Worm (Caenorhabditis elegans): ENCODE measurements around the gene H40L08.3.

H40L08.3 gene

DNA sequence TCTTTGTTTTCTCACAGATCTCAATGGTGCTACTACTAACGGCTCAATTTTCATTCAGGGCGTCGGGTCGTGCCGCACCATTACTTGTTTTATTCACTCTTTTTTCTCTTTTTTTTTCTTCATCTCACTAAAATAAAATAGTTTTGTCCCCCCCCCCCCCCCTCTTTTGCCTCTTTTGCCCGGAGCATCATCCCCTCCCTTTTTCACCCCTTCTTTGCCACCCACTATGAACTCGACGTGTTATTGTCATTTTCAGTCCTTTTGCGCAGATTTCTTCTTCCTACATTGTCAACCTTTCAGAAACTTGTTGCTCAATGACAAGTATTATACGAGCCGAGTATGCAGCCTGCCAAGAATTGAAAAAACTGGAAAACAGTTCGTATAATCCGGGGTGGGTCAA, 49.9 kb downstream of the H40L08.3 start, which contains the start of gene seb-3:
Gene seb-3, plus strand, starts transcription at position 301 of the 400 bp plus-strand sequence.
- TF ChIP-seq ceh-9 (tag; optimal IDR thresholded peaks at IDR 0.05) (no peak), fkh-10 (GFP tag; optimal IDR thresholded peaks at IDR 0.05) (no peak), ceh-28 (tag; optimal IDR thresholded peaks at IDR 0.05) (no peak), egl-5 (tag; optimal IDR thresholded peaks at IDR 0.05) (no peak), nhr-237 (tag; optimal IDR thresholded peaks at IDR 0.05) (no peak), nfya-1 (tag; optimal IDR thresholded peaks at IDR 0.05; ENCODE audit: insufficient read depth) (no peak)

All from whole organism, L3 larva.